Fruit fly (Drosophila melanogaster) whole organism, prepupa: ENCODE data around the gene tna.

Experiments
- Blimp-1 ChIP-seq: fragments of 200-800 bp; sonication (Bioruptor generic); optimal IDR thresholded peaks from 3 replicates; lab custom pipeline; 2017; ENCODE audit warnings: missing biosample characterization, missing genetic modification characterization, mild to moderate bottlenecking, moderate library complexity, missing genetic modification reagents
- CG8632 ChIP-seq: fragments of 200-800 bp; sonication (Bioruptor generic); optimal IDR thresholded peaks from 3 replicates; lab custom pipeline; 2016; ENCODE audit warnings: missing biosample characterization, missing genetic modification characterization
- Hr39 ChIP-seq: fragments of 200-800 bp; sonication (Bioruptor generic); optimal IDR thresholded peaks from 2 replicates; lab custom pipeline; 2016; ENCODE audit warnings: missing biosample characterization, missing genetic modification characterization
- Sox15 ChIP-seq: fragments of 200-800 bp; sonication (Bioruptor generic); optimal IDR thresholded peaks from 3 replicates; lab custom pipeline; 2016; ENCODE audit warnings: missing biosample characterization, missing genetic modification characterization
- pdm3 ChIP-seq: fragments of 200-800 bp; sonication (Bioruptor generic); optimal IDR thresholded peaks from 3 replicates; lab custom pipeline; 2016; ENCODE audit warnings: missing biosample characterization, missing genetic modification characterization

- TF ChIP-seq CG8632 (GFP tag; lab: Kevin White, UChicago) (no peak), Hr39 (GFP tag; lab: Kevin White, UChicago) (no peak), Blimp-1 (GFP tag; lab: Kevin White, UChicago) (no peak), Sox15 (GFP tag; lab: Kevin White, UChicago) (no peak), pdm3 (GFP tag; lab: Kevin White, UChicago) (no peak)
Observed at dm6 chr3L:10898256-10898735, 63.0 kb downstream of the tna start.
